Fruit fly (Drosophila melanogaster) whole organism, pupa: ENCODE measurements around the gene eIF4A.

Source experiments
- CG10348 ChIP-seq: fragments of 200-800 bp; sonication (Bioruptor generic); IDR thresholded peaks from 2 replicates; pipeline ENCODE4 v1.3.6; 2022; ENCODE audit warnings: missing biosample characterization, missing genetic modification characterization
- CG12605 ChIP-seq: fragments of 200-800 bp; sonication (Bioruptor generic); IDR thresholded peaks from 2 replicates; pipeline ENCODE4 v1.3.6; 2022; ENCODE audit warnings: missing biosample characterization, missing genetic modification characterization
- CG13204 ChIP-seq: fragments of 200-800 bp; sonication (Bioruptor generic); optimal IDR thresholded peaks from 2 replicates; lab custom pipeline; 2018; ENCODE audit warnings: missing biosample characterization, mild to moderate bottlenecking, missing genetic modification characterization, moderate library complexity
- CG14655 ChIP-seq: fragments of 200-800 bp; sonication (Bioruptor generic); optimal IDR thresholded peaks from 3 replicates; lab custom pipeline; 2017; ENCODE audit warnings: mild to moderate bottlenecking, missing biosample characterization, missing genetic modification reagents, missing genetic modification characterization
- CG15710 ChIP-seq: fragments of 200-800 bp; sonication (Bioruptor generic); optimal IDR thresholded peaks from 2 replicates; lab custom pipeline; 2018; ENCODE audit warnings: missing biosample characterization, mild to moderate bottlenecking, missing genetic modification characterization, moderate library complexity
- CG17806 ChIP-seq: fragments of 200-800 bp; sonication (Bioruptor generic); optimal IDR thresholded peaks from 2 replicates; lab custom pipeline; 2018; ENCODE audit warnings: missing biosample characterization, mild to moderate bottlenecking, missing genetic modification characterization, moderate library complexity
- CG32121 ChIP-seq: fragments of 200-800 bp; sonication (Bioruptor generic); IDR thresholded peaks from 2 replicates; pipeline ENCODE4 v1.3.6; 2022; ENCODE audit warnings: missing biosample characterization, missing genetic modification characterization
- CG34367 ChIP-seq: fragments of 200-800 bp; sonication (Bioruptor generic); optimal IDR thresholded peaks from 2 replicates; lab custom pipeline; 2018; ENCODE audit warnings: missing biosample characterization, mild to moderate bottlenecking, missing genetic modification characterization
- CG8159 ChIP-seq: fragments of 200-800 bp; sonication (Bioruptor generic); optimal IDR thresholded peaks from 3 replicates; lab custom pipeline; 2018; ENCODE audit warnings: missing biosample characterization, mild to moderate bottlenecking, missing genetic modification characterization, moderate library complexity
- CG8301 ChIP-seq: fragments of 200-800 bp; sonication (Bioruptor generic); optimal IDR thresholded peaks from 2 replicates; lab custom pipeline; 2018; ENCODE audit warnings: missing biosample characterization, mild to moderate bottlenecking, missing genetic modification characterization
- CG9948 ChIP-seq: fragments of 200-800 bp; sonication (Bioruptor generic); optimal IDR thresholded peaks from 2 replicates; lab custom pipeline; 2018; ENCODE audit warnings: missing biosample characterization, mild to moderate bottlenecking, missing genetic modification characterization, moderate library complexity
- D1 ChIP-seq: fragments of 200-800 bp; sonication (Bioruptor generic); optimal IDR thresholded peaks from 2 replicates; lab custom pipeline; 2018; ENCODE audit warnings: missing biosample characterization, mild to moderate bottlenecking, missing genetic modification characterization, moderate library complexity
- EcR ChIP-seq: fragments of 200-800 bp; sonication (Bioruptor generic); optimal IDR thresholded peaks from 3 replicates; lab custom pipeline; 2019; ENCODE audit warnings: missing biosample characterization, missing genetic modification characterization, mild to moderate bottlenecking, moderate library complexity, missing genetic modification reagents
- Ets98B ChIP-seq: fragments of 200-800 bp; sonication (Bioruptor generic); IDR thresholded peaks from 2 replicates; pipeline ENCODE4 v1.3.6; 2022; ENCODE audit warnings: missing biosample characterization, missing genetic modification characterization
- Pif1A ChIP-seq: fragments of 200-800 bp; sonication (Bioruptor generic); optimal IDR thresholded peaks from 3 replicates; lab custom pipeline; 2016; ENCODE audit warnings: missing biosample characterization, missing genetic modification characterization
- Pif1B ChIP-seq: fragments of 200-800 bp; sonication (Bioruptor generic); optimal IDR thresholded peaks from 3 replicates; lab custom pipeline; 2016; ENCODE audit warnings: missing biosample characterization, missing genetic modification characterization
- Snoo ChIP-seq: fragments of 200-800 bp; sonication (Bioruptor generic); optimal IDR thresholded peaks from 3 replicates; lab custom pipeline; 2017; ENCODE audit warnings: missing biosample characterization, mild to moderate bottlenecking, missing genetic modification characterization, inconsistent platforms
- fd96Ca ChIP-seq: fragments of 200-800 bp; sonication (Bioruptor generic); IDR thresholded peaks from 3 replicates; pipeline ENCODE4 v1.3.6; 2022; ENCODE audit warnings: missing biosample characterization, missing genetic modification characterization
- gl ChIP-seq: fragments of 200-800 bp; sonication (Bioruptor generic); optimal IDR thresholded peaks from 2 replicates; lab custom pipeline; 2018; ENCODE audit warnings: missing biosample characterization, mild to moderate bottlenecking, missing genetic modification characterization
- rn ChIP-seq: fragments of 200-800 bp; sonication (Bioruptor generic); IDR thresholded peaks from 2 replicates; pipeline ENCODE4 v1.3.6; 2022; ENCODE audit warnings: missing biosample characterization, missing genetic modification characterization

The eIF4A gene

dm6 chr2L:5964211-5964610 lies 17.4 kb upstream of the eIF4A start:
- TF ChIP-seq fd96Ca (GFP tag; lab: Robert Waterston, UW) (no peak), Pif1A (GFP tag; lab: Kevin White, UChicago) (no peak), rn (no peak)

- no peak for TF ChIP-seq CG9948
- peak; percentile 52 for TF ChIP-seq EcR (GFP tag; lab: Kevin White, UChicago)
- no peak for TF ChIP-seq CG14655 (GFP tag; lab: Kevin White, UChicago)
- TF ChIP-seq, all 21 proteins: peak for 1
Observed at dm6 chr2L:5964851-5965250, 16.7 kb upstream of the eIF4A start, which contains the start of gene psd. psd (minus strand) TSS chr2L:5964951.

- no peak for TF ChIP-seq CG13204 (GFP tag; lab: Kevin White, UChicago)
- TF ChIP-seq Ets98B (GFP tag; lab: Robert Waterston, UW), result no peak
- no peak for TF ChIP-seq CG14655 (GFP tag; lab: Kevin White, UChicago)
- TF ChIP-seq rn, result no peak
- TF ChIP-seq CG34367 (tag; lab: Kevin White, UChicago), result no peak
- no peak for TF ChIP-seq CG8301 (tag; lab: Kevin White, UChicago)
- no peak for TF ChIP-seq Snoo
- TF ChIP-seq gl (tag; lab: Kevin White, UChicago), result no peak
- TF ChIP-seq EcR (GFP tag; lab: Kevin White, UChicago), result no peak
- no peak for TF ChIP-seq Pif1A (GFP tag; lab: Kevin White, UChicago)
- no peak for TF ChIP-seq CG9948
- TF ChIP-seq CG32121 (GFP tag; lab: Robert Waterston, UW), result no peak
- no peak for TF ChIP-seq CG10348
- no peak for TF ChIP-seq fd96Ca (GFP tag; lab: Robert Waterston, UW)
- TF ChIP-seq Pif1B (GFP tag; lab: Kevin White, UChicago), result no peak
- TF ChIP-seq D1 (tag; lab: Kevin White, UChicago), result no peak
Observed at dm6 chr2L:5967702-5968616, 13.6 kb upstream of the eIF4A start, which contains the start of the genes CG13992 and Ucp4C. CG13992 (minus strand) TSS chr2L:5967752. Ucp4C (plus strand) TSS chr2L:5968566.

- no peak for TF ChIP-seq CG12605 (GFP tag; lab: Robert Waterston, UW)
- no peak for TF ChIP-seq CG10348
- no peak for TF ChIP-seq CG17806 (tag; lab: Kevin White, UChicago)
- TF ChIP-seq gl (tag; lab: Kevin White, UChicago), result no peak
- no peak for TF ChIP-seq CG32121 (GFP tag; lab: Robert Waterston, UW)
- TF ChIP-seq Ets98B (GFP tag; lab: Robert Waterston, UW), result no peak
- no peak for TF ChIP-seq CG9948
- TF ChIP-seq rn, result no peak
- TF ChIP-seq Pif1A (GFP tag; lab: Kevin White, UChicago), result no peak
- no peak for TF ChIP-seq EcR (GFP tag; lab: Kevin White, UChicago)
- TF ChIP-seq Pif1B (GFP tag; lab: Kevin White, UChicago), result no peak
- TF ChIP-seq fd96Ca (GFP tag; lab: Robert Waterston, UW), result no peak
- TF ChIP-seq CG8159 (tag; lab: Kevin White, UChicago), result no peak
Observed at dm6 chr2L:5969559-5969958, 12.0 kb upstream of the eIF4A start, which contains the start of gene Ucp4B. Ucp4B (plus strand) TSS chr2L:5969859.

- TF ChIP-seq D1 (tag; lab: Kevin White, UChicago), result no peak
- TF ChIP-seq EcR (GFP tag; lab: Kevin White, UChicago), result peak; percentile 12
Observed at dm6 chr2L:5971093-5971808, 10.3 kb upstream of the eIF4A start.

- no peak for TF ChIP-seq D1 (tag; lab: Kevin White, UChicago)
- TF ChIP-seq CG15710 (tag; lab: Kevin White, UChicago), result no peak
- no peak for TF ChIP-seq CG13204 (GFP tag; lab: Kevin White, UChicago)
- TF ChIP-seq Pif1A (GFP tag; lab: Kevin White, UChicago), result no peak
- TF ChIP-seq CG12605 (GFP tag; lab: Robert Waterston, UW), result no peak
- no peak for TF ChIP-seq CG8159 (tag; lab: Kevin White, UChicago)
Observed at dm6 chr2L:5972005-5972404, 9.6 kb upstream of the eIF4A start.
